In genomic region chr2L:4054881-4055779, dm6 we compare ENCODE assay signal across 1 fruit fly cellular context.
A peak's percentile ranks its signal among the peaks of the same experiment; 100 is the strongest.
TF ChIP-seq lines count a peak whose summit lies in the region.

No protein-coding gene starts in this region.

TF ChIP-seq in whole organism, embryonic, 481 proteins besides CTCF, POLR2A, EP300 and RAD21 (continued from another document):
- TF ChIP-seq phol (tag; optimal IDR thresholded peaks at IDR 0.05; lab: Kevin White, UChicago) (peak; percentile 51), CG10462 (GFP tag; optimal IDR thresholded peaks at IDR 0.05; lab: Kevin White, UChicago) (peak; percentile 17), CG30020 (tag; optimal IDR thresholded peaks at IDR 0.05; lab: Kevin White, UChicago) (no peak), ttk (GFP tag; IDR thresholded peaks at IDR 0.05; lab: Robert Waterston, UW) (0 out of 2 replicates have a peak, but pooled peaks have one; percentile 18), zfh1 (GFP tag; IDR thresholded peaks at IDR 0.05; lab: Robert Waterston, UW) (peak; percentile 44; the same call in 1 of the 3 replicates), sens (GFP tag; lab: Kevin White, UChicago) (peak; percentile 55), Drgx (GFP tag; IDR thresholded peaks at IDR 0.05; lab: Robert Waterston, UW) (0 out of 2 replicates have a peak, but pooled peaks have one; percentile 25), sisA (GFP tag; IDR thresholded peaks at IDR 0.05; lab: Robert Waterston, UW) (no peak; the same call in 1 of the 2 replicates), tio (GFP tag; optimal IDR thresholded peaks at IDR 0.05; lab: Kevin White, UChicago) (peak; percentile 10), CG15479 (GFP tag; optimal IDR thresholded peaks at IDR 0.05; lab: Kevin White, UChicago) (peak; percentile 49), az2 (GFP tag; optimal IDR thresholded peaks at IDR 0.05; lab: Kevin White, UChicago) (peak; percentile 20), CG7839 (tag; optimal IDR thresholded peaks at IDR 0.05; lab: Kevin White, UChicago) (peak; percentile 22)
